Worm (Caenorhabditis elegans) whole organism, midembryonic: Measurements from ENCODE around the gene F15B9.8.

ENCODE experiments used
- T22C8.4 ChIP-seq: fragments of 200-800 bp; sonication (Bioruptor generic); IDR thresholded peaks from 2 replicates; pipeline ENCODE4 v1.3.6; 2022; ENCODE audit warnings: missing genetic modification characterization, missing compliant biosample characterization
- med-1 ChIP-seq: sonication (generic microtip); optimal IDR thresholded peaks from 2 replicates; lab custom pipeline; 2017; ENCODE audit warnings: missing genetic modification characterization, mild to moderate bottlenecking, missing compliant biosample characterization, antibody characterized with exemption, missing genetic modification reagents; ENCODE audit not compliant: insufficient read depth

DNA sequence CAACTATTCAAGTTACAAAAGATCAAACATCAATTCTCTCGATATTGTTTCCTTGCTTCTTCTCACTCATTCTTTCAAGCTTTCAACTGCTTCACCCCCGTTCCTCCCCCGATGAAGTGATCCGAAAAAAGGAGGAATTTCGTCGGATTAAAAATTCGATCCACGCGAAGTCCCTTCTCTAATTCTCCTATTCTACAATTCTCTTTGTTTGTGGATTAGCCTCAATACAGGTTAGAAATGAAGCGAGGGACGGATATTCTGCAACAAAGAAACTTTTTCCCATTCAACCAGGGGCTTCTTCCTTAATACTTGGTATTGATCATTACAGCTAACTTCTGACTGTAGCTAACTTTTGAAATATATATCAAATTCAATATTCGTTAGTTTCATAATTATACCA lies 43.6 kb upstream of the F15B9.8 start, which contains the start of gene grl-2:
- TF ChIP-seq T22C8.4 (GFP tag; lab: Robert Waterston, UW) (no peak), med-1 (no peak)
